Fruit fly (Drosophila melanogaster): ENCODE results near the gene ath.

Gene ath

DNA sequence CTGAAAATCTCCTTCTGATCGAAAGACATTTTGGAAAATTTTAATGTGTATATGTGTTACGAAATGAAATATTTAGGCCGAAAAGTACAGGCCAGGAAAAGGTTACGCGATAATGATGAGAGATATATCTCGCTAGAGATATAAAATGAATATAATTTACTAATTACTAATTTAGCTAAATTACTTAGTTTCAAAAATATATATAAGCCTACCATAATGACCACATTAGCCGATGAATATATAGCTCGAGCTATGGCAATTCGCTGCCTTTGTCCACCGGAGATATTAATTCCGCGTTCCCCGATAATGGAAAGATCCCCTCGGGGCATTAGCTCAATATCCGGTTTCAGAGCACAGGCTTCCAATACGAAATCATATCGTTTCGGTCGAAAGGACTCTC lies 19.5 kb upstream of the ath start, which contains the start of gene Fum4:
Gene Fum4, minus strand, starts transcription at position 101 of the 400 bp plus-strand sequence.
- no peak for TF ChIP-seq achi (GFP tag; optimal IDR thresholded peaks at IDR 0.05)
- no peak for TF ChIP-seq Blimp-1 (GFP tag; optimal IDR thresholded peaks at IDR 0.05)
- TF ChIP-seq CG6276 (GFP tag; optimal IDR thresholded peaks at IDR 0.05), result no peak
- TF ChIP-seq dac (GFP tag; optimal IDR thresholded peaks at IDR 0.05), result no peak
- TF ChIP-seq eg (GFP tag; IDR thresholded peaks at IDR 0.05), result no peak
- no peak for TF ChIP-seq CG15336 (GFP tag; IDR thresholded peaks at IDR 0.05)
- no peak for TF ChIP-seq CG32006 (GFP tag; optimal IDR thresholded peaks at IDR 0.05)
- TF ChIP-seq salr (GFP tag; optimal IDR thresholded peaks at IDR 0.05), result no peak
- TF ChIP-seq dsx (GFP tag; optimal IDR thresholded peaks at IDR 0.05; ENCODE audit: poor library complexity, severe bottlenecking), result no peak

dm6 chr2L:10198911-10199310 lies 12.0 kb upstream of the ath start, which contains the start of gene Sur:
Gene Sur, minus strand, starts transcription at chr2L:10199117.
- TF ChIP-seq dsx (GFP tag; optimal IDR thresholded peaks at IDR 0.05; ENCODE audit: poor library complexity, severe bottlenecking), result no peak
- TF ChIP-seq Eip78C (GFP tag), result peak; percentile 58
- no peak for TF ChIP-seq Hr38 (GFP tag; optimal IDR thresholded peaks at IDR 0.05)
- TF ChIP-seq Hr4 (GFP tag; optimal IDR thresholded peaks at IDR 0.05), result no peak
- TF ChIP-seq CG6163 (GFP tag; IDR thresholded peaks at IDR 0.05), result peak; percentile 18; the same call in 1 of the 3 replicates
- TF ChIP-seq CG3919 (GFP tag; optimal IDR thresholded peaks at IDR 0.05), result no peak
- TF ChIP-seq svp (GFP tag), result peak; percentile 84
- peak; percentile 15 for TF ChIP-seq fkh (GFP tag; optimal IDR thresholded peaks at IDR 0.05)

- TF ChIP-seq ss (GFP tag; optimal IDR thresholded peaks at IDR 0.05) (peak; percentile 81 to 94), CG3032 (tag; optimal IDR thresholded peaks at IDR 0.05) (peak; percentile 75), Hr38 (GFP tag; optimal IDR thresholded peaks at IDR 0.05) (no peak), CG4318 (GFP tag; optimal IDR thresholded peaks at IDR 0.05) (no peak), CG16779 (tag; optimal IDR thresholded peaks at IDR 0.05) (no peak), Sox15 (GFP tag; optimal IDR thresholded peaks at IDR 0.05) (peak; percentile 82), Gug (GFP tag; IDR thresholded peaks at IDR 0.05) (peak; percentile 69), pdm3 (GFP tag; optimal IDR thresholded peaks at IDR 0.05) (peak; percentile 92), CG6792 (GFP tag; optimal IDR thresholded peaks at IDR 0.05) (peak; percentile 91), CG10631 (GFP tag; optimal IDR thresholded peaks at IDR 0.05) (peak; percentile 86), CG34406 (GFP tag; optimal IDR thresholded peaks at IDR 0.05) (peak; percentile 92), fkh (GFP tag; optimal IDR thresholded peaks at IDR 0.05) (peak; percentile 90), net (GFP tag; optimal IDR thresholded peaks at IDR 0.05) (peak; percentile 93), CG9139 (GFP tag; optimal IDR thresholded peaks at IDR 0.05) (peak; percentile 91), Hr4 (GFP tag; optimal IDR thresholded peaks at IDR 0.05) (peak; percentile 76), topi (GFP tag; optimal IDR thresholded peaks at IDR 0.05) (peak; percentile 95), CG8632 (GFP tag; optimal IDR thresholded peaks at IDR 0.05) (peak; percentile 83), CG6808 (GFP tag; optimal IDR thresholded peaks at IDR 0.05) (peak; percentile 80), Hr39 (GFP tag; optimal IDR thresholded peaks at IDR 0.05) (peak; percentile 93), CG11294 (GFP tag; IDR thresholded peaks at IDR 0.05) (no peak; the same call in 1 of the 2 replicates), CG7368 (GFP tag; optimal IDR thresholded peaks at IDR 0.05) (peak; percentile 93), dsx (GFP tag; optimal IDR thresholded peaks at IDR 0.05; ENCODE audit: poor library complexity, severe bottlenecking) (no peak), acj6 (GFP tag; optimal IDR thresholded peaks at IDR 0.05) (peak; percentile 93), salr (GFP tag; optimal IDR thresholded peaks at IDR 0.05) (peak; percentile 59 to 95), fd85E (GFP tag; optimal IDR thresholded peaks at IDR 0.05) (peak; percentile 91), CG11762 (GFP tag; optimal IDR thresholded peaks at IDR 0.05; ENCODE audit: insufficient read depth) (peak; percentile 86), CG6276 (GFP tag; optimal IDR thresholded peaks at IDR 0.05) (no peak), CG8119 (GFP tag; IDR thresholded peaks at IDR 0.05) (peak; percentile 60; the same call in 1 of the 3 replicates), achi (GFP tag; optimal IDR thresholded peaks at IDR 0.05) (peak; percentile 100), spab (GFP tag; optimal IDR thresholded peaks at IDR 0.05) (no peak), eg (GFP tag; IDR thresholded peaks at IDR 0.05) (peak; percentile 96; the same call in 2 of the 3 replicates), Ets96B (tag; optimal IDR thresholded peaks at IDR 0.05) (peak; percentile 57), Sox14 (GFP tag; optimal IDR thresholded peaks at IDR 0.05) (peak; percentile 96), CG8319 (GFP tag; optimal IDR thresholded peaks at IDR 0.05) (peak; percentile 87), lz (GFP tag; optimal IDR thresholded peaks at IDR 0.05) (peak; percentile 97), Eip78C (GFP tag) (peak; percentile 95), vri (GFP tag; optimal IDR thresholded peaks at IDR 0.05) (peak; percentile 98), CG15336 (GFP tag; IDR thresholded peaks at IDR 0.05) (peak; percentile 68; the same call in 1 of the 2 replicates), Met (GFP tag; optimal IDR thresholded peaks at IDR 0.05) (peak; percentile 93), dac (GFP tag; optimal IDR thresholded peaks at IDR 0.05) (peak; percentile 92), esn (GFP tag; optimal IDR thresholded peaks at IDR 0.05) (peak; percentile 97)
These were observed 10.1 kb upstream of the ath start, which contains the start of the genes Ripalpha and RpL7 for dm6 chr2L:10200847-10201246. Gene Ripalpha, minus strand, starts transcription at chr2L:10200974. Gene RpL7, plus strand, starts transcription at chr2L:10201004.
